Fruit fly (Drosophila melanogaster): ENCODE measurements around the gene CG11857.

dm6 chr3R:25279796-25280350 lies 21.2 kb downstream of the CG11857 start, which contains the start of gene CG10514:
- TF ChIP-seq Eip93F (GFP tag; optimal IDR thresholded peaks at IDR 0.05) = no peak
- no peak for TF ChIP-seq Sox14 (GFP tag; optimal IDR thresholded peaks at IDR 0.05)

Data from whole organism, prepupa.